Fruit fly (Drosophila melanogaster) whole organism, embryonic: ENCODE measurements around the gene CG32573.

Experiments
- Aef1 ChIP-seq: fragments of 200-800 bp; sonication (Bioruptor generic); IDR thresholded peaks from 3 replicates; pipeline ENCODE4 v1.3.6; 2022; ENCODE audit warnings: missing biosample characterization, missing genetic modification characterization
- CG10147 ChIP-seq: fragments of 200-800 bp; sonication (Bioruptor generic); optimal IDR thresholded peaks from 2 replicates; lab custom pipeline; 2019; ENCODE audit warnings: missing biosample characterization, mild to moderate bottlenecking, missing genetic modification characterization, moderate library complexity
- CG10431 ChIP-seq: fragments of 200-800 bp; sonication (Bioruptor generic); optimal IDR thresholded peaks from 3 replicates; lab custom pipeline; 2018; ENCODE audit warnings: missing biosample characterization, mild to moderate bottlenecking, missing genetic modification characterization
- CG11504 ChIP-seq: fragments of 200-800 bp; sonication (Bioruptor generic); optimal IDR thresholded peaks from 3 replicates; lab custom pipeline; 2019; ENCODE audit warnings: missing biosample characterization, mild to moderate bottlenecking, missing genetic modification characterization, moderate library complexity
- CG12391 ChIP-seq: fragments of 200-800 bp; sonication (Bioruptor generic); optimal IDR thresholded peaks from 3 replicates; lab custom pipeline; 2018; ENCODE audit warnings: missing biosample characterization, mild to moderate bottlenecking, missing genetic modification characterization, moderate library complexity
- CG12659 ChIP-seq: fragments of 200-800 bp; sonication (Bioruptor generic); optimal IDR thresholded peaks from 3 replicates; lab custom pipeline; 2017; ENCODE audit warnings: mild to moderate bottlenecking, missing biosample characterization, missing genetic modification reagents, missing genetic modification characterization
- CG15514 ChIP-seq: fragments of 200-800 bp; sonication (Bioruptor generic); optimal IDR thresholded peaks from 3 replicates; lab custom pipeline; 2017; ENCODE audit warnings: missing biosample characterization, missing genetic modification characterization, mild to moderate bottlenecking, moderate library complexity, missing genetic modification reagents
- CG17612 ChIP-seq: fragments of 200-800 bp; sonication (Bioruptor generic); IDR thresholded peaks from 2 replicates; pipeline ENCODE4 v1.3.6; 2022; ENCODE audit warnings: missing biosample characterization, missing genetic modification characterization
- CG17912 ChIP-seq: fragments of 200-800 bp; sonication (Bioruptor generic); optimal IDR thresholded peaks from 2 replicates; lab custom pipeline; 2018; ENCODE audit warnings: missing biosample characterization, mild to moderate bottlenecking, missing genetic modification characterization
- CG2120 ChIP-seq: fragments of 200-800 bp; sonication (Bioruptor generic); optimal IDR thresholded peaks from 3 replicates; lab custom pipeline; 2016; ENCODE audit warnings: missing biosample characterization, missing genetic modification characterization
- CG2129 ChIP-seq: fragments of 200-800 bp; sonication (Bioruptor generic); IDR thresholded peaks from 2 replicates; pipeline ENCODE4 v1.3.6; 2022; ENCODE audit warnings: missing biosample characterization, missing genetic modification characterization; ENCODE audit not compliant: partially characterized antibody
- CG30020 ChIP-seq: fragments of 200-800 bp; optimal IDR thresholded peaks from 2 replicates; lab custom pipeline; 2019; ENCODE audit warnings: missing biosample characterization, mild to moderate bottlenecking, missing genetic modification characterization, moderate library complexity
- CG32532 ChIP-seq: fragments of 200-800 bp; sonication (Bioruptor generic); IDR thresholded peaks from 2 replicates; pipeline ENCODE4 v1.3.6; 2022; ENCODE audit warnings: missing biosample characterization, missing genetic modification characterization
- CG33557 ChIP-seq: fragments of 200-800 bp; sonication (Bioruptor generic); optimal IDR thresholded peaks from 2 replicates; lab custom pipeline; 2019; ENCODE audit warnings: missing biosample characterization, mild to moderate bottlenecking, missing genetic modification characterization, moderate library complexity
- CG43689 ChIP-seq: fragments of 200-800 bp; sonication (Bioruptor generic); IDR thresholded peaks from 2 replicates; pipeline ENCODE4 v1.3.6; 2022; ENCODE audit warnings: missing biosample characterization, missing genetic modification characterization
- CG6791 ChIP-seq: fragments of 200-800 bp; sonication (Bioruptor generic); IDR thresholded peaks from 3 replicates; pipeline ENCODE4 v1.3.6; 2022; ENCODE audit warnings: missing biosample characterization, missing genetic modification characterization; ENCODE audit not compliant: partially characterized antibody
- CG7839 ChIP-seq: fragments of 200-800 bp; sonication (Bioruptor generic); optimal IDR thresholded peaks from 3 replicates; lab custom pipeline; 2018; ENCODE audit warnings: missing biosample characterization, mild to moderate bottlenecking, missing genetic modification characterization, moderate library complexity
- CG7963 ChIP-seq: fragments of 200-800 bp; sonication (Bioruptor generic); IDR thresholded peaks from 3 replicates; pipeline ENCODE4 v1.3.6; 2022; ENCODE audit warnings: missing biosample characterization, missing genetic modification characterization; ENCODE audit not compliant: partially characterized antibody
- CG8924 ChIP-seq: fragments of 200-800 bp; optimal IDR thresholded peaks from 3 replicates; lab custom pipeline; 2019; ENCODE audit warnings: missing biosample characterization, mild to moderate bottlenecking, missing genetic modification characterization, moderate library complexity
- Dbx ChIP-seq: fragments of 200-800 bp; sonication (Bioruptor generic); IDR thresholded peaks from 3 replicates; pipeline ENCODE4 v1.3.6; 2022; ENCODE audit warnings: missing biosample characterization, missing genetic modification characterization
- Dek ChIP-seq: fragments of 200-800 bp; sonication (Bioruptor generic); optimal IDR thresholded peaks from 3 replicates; lab custom pipeline; 2019; ENCODE audit warnings: missing biosample characterization, mild to moderate bottlenecking, missing genetic modification characterization, moderate library complexity
- Dref ChIP-seq: fragments of 200-800 bp; sonication (Bioruptor generic); IDR thresholded peaks from 2 replicates; pipeline ENCODE4 v1.3.6; 2022; ENCODE audit warnings: missing biosample characterization, missing genetic modification characterization
- HLH54F ChIP-seq: fragments of 200-800 bp; sonication (Bioruptor generic); optimal IDR thresholded peaks from 3 replicates; lab custom pipeline; 2016; ENCODE audit warnings: missing biosample characterization, missing genetic modification characterization
- HmgD ChIP-seq: fragments of 200-800 bp; sonication (Bioruptor generic); optimal IDR thresholded peaks from 3 replicates; lab custom pipeline; 2016; ENCODE audit warnings: missing biosample characterization, missing genetic modification characterization
- Hmx ChIP-seq: fragments of 200-800 bp; sonication (Bioruptor generic); optimal IDR thresholded peaks from 2 replicates; lab custom pipeline; 2016; ENCODE audit warnings: missing biosample characterization, missing genetic modification characterization
- Hsf ChIP-seq: fragments of 200-800 bp; sonication (Bioruptor generic); optimal IDR thresholded peaks from 3 replicates; lab custom pipeline; 2016; ENCODE audit warnings: missing biosample characterization, missing genetic modification characterization
- NFAT ChIP-seq: fragments of 200-800 bp; sonication (Bioruptor generic); IDR thresholded peaks from 2 replicates; pipeline ENCODE4 v1.3.6; 2022; ENCODE audit warnings: missing biosample characterization, missing genetic modification characterization
- NfI ChIP-seq: fragments of 200-800 bp; sonication (Bioruptor generic); optimal IDR thresholded peaks from 3 replicates; lab custom pipeline; 2018; ENCODE audit warnings: missing biosample characterization, mild to moderate bottlenecking, missing genetic modification characterization, moderate library complexity
- Rfx ChIP-seq: fragments of 200-800 bp; sonication (Bioruptor generic); IDR thresholded peaks from 2 replicates; pipeline ENCODE4 v1.3.6; 2022; ENCODE audit warnings: missing biosample characterization, missing genetic modification characterization
- Sry-δ ChIP-seq: fragments of 200-800 bp; sonication (Bioruptor generic); optimal IDR thresholded peaks from 2 replicates; lab custom pipeline; 2016; ENCODE audit warnings: missing biosample characterization, missing genetic modification characterization
- Tbp ChIP-seq: fragments of >200 bp; optimal IDR thresholded peaks from 2 replicates; lab custom pipeline; 2018; ENCODE audit warnings: missing biosample characterization, missing genetic modification characterization
- Xbp1 ChIP-seq: fragments of 200-800 bp; sonication (Bioruptor generic); optimal IDR thresholded peaks from 3 replicates; lab custom pipeline; 2016; ENCODE audit warnings: missing biosample characterization, mild to moderate bottlenecking, missing genetic modification characterization
- bsh ChIP-seq, 2 experiments: fragments of 200-800 bp; sonication (Bioruptor generic); optimal IDR thresholded peaks; 2 replicates each; lab custom pipeline; 2017 to 2018; ENCODE audit warnings: mild to moderate bottlenecking in 2 of 2, missing biosample characterization in 2 of 2, missing genetic modification characterization in 2 of 2, moderate library complexity in 1 of 2
- chm ChIP-seq: fragments of 200-800 bp; sonication (Bioruptor generic); IDR thresholded peaks from 2 replicates; pipeline ENCODE4 v1.3.6; 2022; ENCODE audit warnings: missing biosample characterization, missing genetic modification characterization
- crc ChIP-seq: fragments of 200-800 bp; sonication (Bioruptor generic); optimal IDR thresholded peaks from 2 replicates; lab custom pipeline; 2016; ENCODE audit warnings: missing biosample characterization, missing genetic modification characterization
- dpn ChIP-seq, 2 experiments: fragments of 200-800 bp; sonication (Bioruptor generic); optimal IDR thresholded peaks; 3 replicates each; lab custom pipeline; 2016; ENCODE audit warnings: missing biosample characterization in 2 of 2, missing genetic modification characterization in 2 of 2
- ewg ChIP-seq: fragments of 200-800 bp; sonication (Bioruptor generic); optimal IDR thresholded peaks from 3 replicates; lab custom pipeline; 2017; ENCODE audit warnings: mild to moderate bottlenecking, missing biosample characterization, missing genetic modification reagents, missing genetic modification characterization
- exex ChIP-seq: fragments of 200-800 bp; sonication (Bioruptor generic); optimal IDR thresholded peaks from 4 replicates; lab custom pipeline; 2018; ENCODE audit warnings: missing biosample characterization, mild to moderate bottlenecking, missing genetic modification characterization, moderate library complexity
- gfzf ChIP-seq: fragments of 200-800 bp; sonication (Bioruptor generic); optimal IDR thresholded peaks from 2 replicates; lab custom pipeline; 2016; ENCODE audit warnings: missing biosample characterization, mild to moderate bottlenecking, missing genetic modification characterization, moderate library complexity
- gro ChIP-seq: fragments of 200-800 bp; sonication (Bioruptor generic); optimal IDR thresholded peaks from 2 replicates; lab custom pipeline; 2016; ENCODE audit warnings: missing biosample characterization, missing genetic modification characterization
- ham ChIP-seq: fragments of 200-800 bp; sonication (Bioruptor generic); IDR thresholded peaks from 2 replicates; pipeline ENCODE4 v1.3.6; 2022; ENCODE audit warnings: missing biosample characterization, missing genetic modification characterization
- hb ChIP-seq: fragments of 200-800 bp; sonication (Bioruptor generic); IDR thresholded peaks from 3 replicates; pipeline ENCODE4 v1.3.6; 2022; ENCODE audit warnings: missing biosample characterization, missing genetic modification characterization; ENCODE audit not compliant: partially characterized antibody
- knrl ChIP-seq: fragments of 200-800 bp; sonication (Bioruptor generic); IDR thresholded peaks from 3 replicates; pipeline ENCODE4 v1.3.6; 2022; ENCODE audit warnings: missing biosample characterization, missing genetic modification characterization; ENCODE audit not compliant: partially characterized antibody
- mam ChIP-seq: fragments of 200-800 bp; sonication (Bioruptor generic); optimal IDR thresholded peaks from 3 replicates; lab custom pipeline; 2016; ENCODE audit warnings: missing biosample characterization, missing genetic modification characterization
- pan ChIP-seq, 4 experiments: fragments of >200 bp in 3 of 4; fragments of 200-800 bp in 1 of 4; sonication (Bioruptor generic) in 1 of 4; optimal IDR thresholded peaks in 3 of 4; IDR thresholded peaks in 1 of 4; 2 replicates each; pipeline versions ENCODE4 v1.3.6 to Lab custom; 2017 to 2022; ENCODE audit warnings: missing biosample characterization in 2 of 4, missing genetic modification characterization in 2 of 4, mixed read lengths in 1 of 4
- peb ChIP-seq: fragments of 200-800 bp; sonication (Bioruptor generic); IDR thresholded peaks from 2 replicates; pipeline ENCODE4 v1.3.6; 2022; ENCODE audit warnings: missing biosample characterization, missing genetic modification characterization
- rib ChIP-seq: fragments of 200-800 bp; sonication (Bioruptor generic); IDR thresholded peaks from 2 replicates; pipeline ENCODE4 v1.3.6; 2022; ENCODE audit warnings: missing biosample characterization, missing genetic modification characterization
- trem ChIP-seq: fragments of 200-800 bp; optimal IDR thresholded peaks from 3 replicates; lab custom pipeline; 2019; ENCODE audit warnings: missing biosample characterization, mild to moderate bottlenecking, missing genetic modification characterization, moderate library complexity
- zen ChIP-seq: fragments of 200-800 bp; sonication (Bioruptor generic); optimal IDR thresholded peaks from 3 replicates; lab custom pipeline; 2018; ENCODE audit warnings: missing biosample characterization, mild to moderate bottlenecking, missing genetic modification characterization, moderate library complexity
- zfh1 ChIP-seq: fragments of 200-800 bp; sonication (Bioruptor generic); IDR thresholded peaks from 3 replicates; pipeline ENCODE4 v1.3.6; 2022; ENCODE audit warnings: missing biosample characterization, missing genetic modification characterization

Gene CG32573

DNA sequence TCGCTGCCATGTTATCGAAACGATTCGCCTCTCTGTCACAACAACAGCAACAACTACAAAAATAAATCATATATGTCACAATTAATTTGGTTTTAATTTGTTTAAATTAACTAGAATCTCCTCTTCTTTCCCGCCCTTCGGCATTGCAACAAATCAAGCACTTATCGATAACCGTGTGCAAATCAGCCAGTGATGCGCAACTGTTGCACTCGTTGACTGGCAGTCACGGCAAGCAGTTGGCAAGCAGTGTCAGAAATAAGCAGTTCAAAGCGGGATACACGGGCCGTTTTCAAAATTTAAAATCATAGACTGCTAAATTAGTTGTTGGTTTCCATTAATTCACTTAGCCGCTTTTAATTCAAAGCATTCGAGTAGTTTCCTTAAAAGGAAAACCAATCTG, 32.6 kb downstream of the CG32573 start, which contains the start of gene Axs (continued):
- TF ChIP-seq CG32532 (GFP tag; lab: Robert Waterston, UW) (no peak), ewg (GFP tag; lab: Kevin White, UChicago) (peak; percentile 47), CG2129 (no peak), CG30020 (tag; lab: Kevin White, UChicago) (peak; percentile 4), Dek (tag; lab: Kevin White, UChicago) (peak; percentile 28), CG8924 (tag; lab: Kevin White, UChicago) (peak; percentile 35), zen (no peak), Tbp (GFP tag; lab: Kevin White, UChicago) (no peak), Dref (GFP tag; lab: Robert Waterston, UW) (peak; percentile 88), ham (GFP tag; lab: Robert Waterston, UW) (no peak), bsh (GFP tag; optimal IDR thresholded peaks at IDR 0.05; lab: Kevin White, UChicago) (no peak), peb (no peak), CG7963 (GFP tag; lab: Robert Waterston, UW) (peak; percentile 60; the same call in 1 of the 3 replicates), CG33557 (peak; percentile 9), NfI (peak; percentile 11), Rfx (GFP tag; lab: Robert Waterston, UW) (peak; percentile 54), gfzf (peak; percentile 36), trem (tag; lab: Kevin White, UChicago) (peak; percentile 61), CG17912 (GFP tag; lab: Kevin White, UChicago) (no peak), HLH54F (no peak), CG10147 (GFP tag; lab: Kevin White, UChicago) (no peak), exex (tag; lab: Kevin White, UChicago) (no peak), rib (GFP tag; lab: Robert Waterston, UW) (0 out of 2 replicates have a peak, but pooled peaks have one; percentile 34), Sry-δ (peak; percentile 79), Hsf (no peak), mam (GFP tag; lab: Kevin White, UChicago) (peak; percentile 50), gro (GFP tag; lab: Kevin White, UChicago) (peak; percentile 51), CG12391 (tag; lab: Kevin White, UChicago) (peak; percentile 33), CG6791 (GFP tag; lab: Robert Waterston, UW) (peak; percentile 75), NFAT (GFP tag; lab: Robert Waterston, UW) (peak; percentile 40; the same call in 1 of the 2 replicates), knrl (GFP tag; lab: Robert Waterston, UW) (peak; percentile 80), chm (GFP tag; lab: Robert Waterston, UW) (no peak), crc (GFP tag; lab: Kevin White, UChicago) (no peak), CG15514 (peak; percentile 44), hb (peak; percentile 69), CG12659 (peak; percentile 50), dpn (GFP tag; optimal IDR thresholded peaks at IDR 0.05; lab: Kevin White, UChicago) (peak; percentile 26 to 39), pan (optimal IDR thresholded peaks at IDR 0.05; lab: Kevin White, UChicago) (no peak), pan (GFP tag; optimal IDR thresholded peaks at IDR 0.05 in 1 of 2, IDR thresholded peaks at IDR 0.05 in 1 of 2) (no peak), Xbp1 (GFP tag; lab: Kevin White, UChicago) (peak; percentile 57), CG43689 (GFP tag; lab: Robert Waterston, UW) (no peak), zfh1 (0 out of 3 replicates have a peak, but pooled peaks have one; percentile 7), HmgD (peak; percentile 24), CG10431 (GFP tag; lab: Kevin White, UChicago) (no peak), Dbx (GFP tag; lab: Robert Waterston, UW) (no peak), CG2120 (GFP tag; lab: Kevin White, UChicago) (peak; percentile 50), CG17612 (GFP tag; lab: Robert Waterston, UW) (no peak), CG7839 (tag; lab: Kevin White, UChicago) (peak; percentile 9), CG11504 (tag; lab: Kevin White, UChicago) (peak; percentile 62), Hmx (GFP tag; lab: Kevin White, UChicago) (no peak), Aef1 (GFP tag; lab: Robert Waterston, UW) (no peak)
